Fruit fly (Drosophila melanogaster) whole organism, embryonic: ENCODE measurements around the gene Trf.
A peak's percentile ranks its signal among the peaks of the same experiment; 100 is the strongest.

ENCODE experiments used
- Awh ChIP-seq: fragments of 200-800 bp; sonication (Bioruptor generic); IDR thresholded peaks from 2 replicates; pipeline ENCODE4, ENCODE4 v1.3.6; 2022; ENCODE audit warnings: missing biosample characterization, missing genetic modification characterization
- B-H2 ChIP-seq: fragments of 200-800 bp; sonication (Bioruptor generic); optimal IDR thresholded peaks from 2 replicates; lab custom pipeline; 2018; ENCODE audit warnings: missing biosample characterization, mild to moderate bottlenecking, missing genetic modification characterization
- BEAF-32 ChIP-seq: fragments of 200-800 bp; sonication (Bioruptor generic); optimal IDR thresholded peaks from 3 replicates; lab custom pipeline; 2017; ENCODE audit warnings: missing biosample characterization, missing genetic modification characterization, mild to moderate bottlenecking, moderate library complexity, missing genetic modification reagents
- CG11085 ChIP-seq: fragments of 200-800 bp; sonication (Bioruptor generic); IDR thresholded peaks from 2 replicates; pipeline ENCODE4 v1.3.6; 2022; ENCODE audit warnings: missing biosample characterization, missing genetic modification characterization
- CG11247 ChIP-seq: fragments of 200-800 bp; sonication (Bioruptor generic); IDR thresholded peaks from 2 replicates; pipeline ENCODE4 v1.3.6; 2022; ENCODE audit warnings: missing biosample characterization, missing genetic modification characterization
- CG11456 ChIP-seq: fragments of 200-800 bp; sonication (Bioruptor generic); IDR thresholded peaks from 3 replicates; pipeline ENCODE4 v1.3.6; 2022; ENCODE audit warnings: missing biosample characterization, missing genetic modification characterization
- CG11695 ChIP-seq: fragments of 200-800 bp; sonication (Bioruptor generic); IDR thresholded peaks from 3 replicates; pipeline ENCODE4 v1.3.6; 2022; ENCODE audit warnings: missing biosample characterization, missing genetic modification characterization
- CG11696 ChIP-seq: fragments of 200-800 bp; sonication (Bioruptor generic); IDR thresholded peaks from 2 replicates; pipeline ENCODE4 v1.3.6; 2022; ENCODE audit warnings: missing biosample characterization, missing genetic modification characterization
- CG12071 ChIP-seq: fragments of 200-800 bp; sonication (Bioruptor generic); optimal IDR thresholded peaks from 3 replicates; lab custom pipeline; 2018; ENCODE audit warnings: missing biosample characterization, mild to moderate bottlenecking, missing genetic modification characterization
- CG12155 ChIP-seq: fragments of 200-800 bp; sonication (Bioruptor generic); optimal IDR thresholded peaks from 3 replicates; lab custom pipeline; 2016; ENCODE audit warnings: missing biosample characterization, missing genetic modification characterization
- CG12769 ChIP-seq: fragments of 200-800 bp; sonication (Bioruptor generic); optimal IDR thresholded peaks from 2 replicates; lab custom pipeline; 2019; ENCODE audit warnings: missing biosample characterization, mild to moderate bottlenecking, missing genetic modification characterization, moderate library complexity
- CG13123 ChIP-seq: fragments of 200-800 bp; sonication (Bioruptor generic); optimal IDR thresholded peaks from 2 replicates; lab custom pipeline; 2016; ENCODE audit warnings: missing biosample characterization, missing genetic modification characterization
- CG17829 ChIP-seq: fragments of 200-800 bp; optimal IDR thresholded peaks from 2 replicates; lab custom pipeline; 2019; ENCODE audit warnings: missing biosample characterization, mild to moderate bottlenecking, missing genetic modification characterization, moderate library complexity
- CG30020 ChIP-seq: fragments of 200-800 bp; optimal IDR thresholded peaks from 2 replicates; lab custom pipeline; 2019; ENCODE audit warnings: missing biosample characterization, mild to moderate bottlenecking, missing genetic modification characterization, moderate library complexity
- CG30431 ChIP-seq: fragments of 200-800 bp; sonication (Bioruptor generic); optimal IDR thresholded peaks from 2 replicates; lab custom pipeline; 2017; ENCODE audit warnings: missing biosample characterization, missing genetic modification characterization
- CG31441 ChIP-seq: fragments of 200-800 bp; sonication (Bioruptor generic); IDR thresholded peaks from 2 replicates; pipeline ENCODE4 v1.3.6; 2022; ENCODE audit warnings: missing biosample characterization, missing genetic modification characterization
- CG3995 ChIP-seq: fragments of 200-800 bp; sonication (Bioruptor generic); optimal IDR thresholded peaks from 3 replicates; lab custom pipeline; 2016; ENCODE audit warnings: missing biosample characterization, missing genetic modification characterization
- CG4424 ChIP-seq: fragments of 200-800 bp; sonication (Bioruptor generic); optimal IDR thresholded peaks from 3 replicates; lab custom pipeline; 2016; ENCODE audit warnings: missing biosample characterization, missing genetic modification characterization
- CG4707 ChIP-seq: fragments of 200-800 bp; sonication (Bioruptor generic); optimal IDR thresholded peaks from 2 replicates; lab custom pipeline; 2018; ENCODE audit warnings: missing biosample characterization, mild to moderate bottlenecking, missing genetic modification characterization, moderate library complexity
- CG4730 ChIP-seq: fragments of 200-800 bp; sonication (Bioruptor generic); IDR thresholded peaks from 2 replicates; pipeline ENCODE4 v1.3.6; 2022; ENCODE audit warnings: missing biosample characterization, missing genetic modification characterization
- CG6254 ChIP-seq: fragments of 200-800 bp; sonication (Bioruptor generic); optimal IDR thresholded peaks from 3 replicates; lab custom pipeline; 2017; ENCODE audit warnings: mild to moderate bottlenecking, missing biosample characterization, missing genetic modification reagents, missing genetic modification characterization
- CG7839 ChIP-seq: fragments of 200-800 bp; sonication (Bioruptor generic); optimal IDR thresholded peaks from 3 replicates; lab custom pipeline; 2018; ENCODE audit warnings: missing biosample characterization, mild to moderate bottlenecking, missing genetic modification characterization, moderate library complexity
- CG8359 ChIP-seq: fragments of 200-800 bp; sonication (Bioruptor generic); optimal IDR thresholded peaks from 2 replicates; lab custom pipeline; 2017; ENCODE audit warnings: missing biosample characterization, mild to moderate bottlenecking, missing genetic modification characterization, borderline replicate concordance
- CG9932 ChIP-seq: fragments of 200-800 bp; sonication (Bioruptor generic); IDR thresholded peaks from 2 replicates; pipeline ENCODE4 v1.3.6; 2022; ENCODE audit warnings: missing biosample characterization, missing genetic modification characterization
- CrebB ChIP-seq: fragments of 200-800 bp; sonication (Bioruptor generic); optimal IDR thresholded peaks from 3 replicates; lab custom pipeline; 2018; ENCODE audit warnings: missing biosample characterization, mild to moderate bottlenecking, missing genetic modification characterization
- Dbx ChIP-seq: fragments of 200-800 bp; sonication (Bioruptor generic); IDR thresholded peaks from 3 replicates; pipeline ENCODE4 v1.3.6; 2022; ENCODE audit warnings: missing biosample characterization, missing genetic modification characterization
- Drgx ChIP-seq: fragments of 200-800 bp; sonication (Bioruptor generic); IDR thresholded peaks from 2 replicates; pipeline ENCODE4 v1.3.6; 2022; ENCODE audit warnings: missing biosample characterization, missing genetic modification characterization
- Elba2 ChIP-seq: fragments of 200-800 bp; sonication (Bioruptor generic); optimal IDR thresholded peaks from 3 replicates; lab custom pipeline; 2016; ENCODE audit warnings: missing biosample characterization, missing genetic modification characterization
- Gug ChIP-seq: fragments of 200-800 bp; sonication (Bioruptor generic); IDR thresholded peaks from 4 replicates; pipeline ENCODE4 v1.3.6; 2022; ENCODE audit warnings: missing biosample characterization, missing genetic modification characterization
- HmgD ChIP-seq: fragments of 200-800 bp; sonication (Bioruptor generic); optimal IDR thresholded peaks from 3 replicates; lab custom pipeline; 2016; ENCODE audit warnings: missing biosample characterization, missing genetic modification characterization
- Mes4 ChIP-seq: fragments of 200-800 bp; sonication (Bioruptor generic); optimal IDR thresholded peaks from 2 replicates; lab custom pipeline; 2016; ENCODE audit warnings: missing biosample characterization, missing genetic modification characterization
- NFAT ChIP-seq: fragments of 200-800 bp; sonication (Bioruptor generic); IDR thresholded peaks from 2 replicates; pipeline ENCODE4 v1.3.6; 2022; ENCODE audit warnings: missing biosample characterization, missing genetic modification characterization
- Ptx1 ChIP-seq: fragments of 200-800 bp; sonication (Bioruptor generic); IDR thresholded peaks from 2 replicates; pipeline ENCODE4 v1.3.6; 2022; ENCODE audit warnings: missing biosample characterization, missing genetic modification characterization
- ac ChIP-seq: fragments of 200-800 bp; sonication (Bioruptor generic); optimal IDR thresholded peaks from 3 replicates; lab custom pipeline; 2017; ENCODE audit warnings: missing biosample characterization, mild to moderate bottlenecking, missing genetic modification characterization
- al ChIP-seq: fragments of 200-800 bp; sonication (Bioruptor generic); IDR thresholded peaks from 2 replicates; pipeline ENCODE4 v1.3.6; 2022; ENCODE audit warnings: missing biosample characterization, missing genetic modification characterization
- ap ChIP-seq: fragments of 200-800 bp; sonication (Bioruptor generic); IDR thresholded peaks from 2 replicates; pipeline ENCODE4 v1.3.6; 2022; ENCODE audit warnings: missing biosample characterization, missing genetic modification characterization
- ase ChIP-seq: fragments of 200-800 bp; sonication (Bioruptor generic); IDR thresholded peaks from 3 replicates; pipeline ENCODE4 v1.3.6; 2022; ENCODE audit warnings: missing biosample characterization, missing genetic modification characterization
- crc ChIP-seq: fragments of 200-800 bp; sonication (Bioruptor generic); optimal IDR thresholded peaks from 2 replicates; lab custom pipeline; 2016; ENCODE audit warnings: missing biosample characterization, missing genetic modification characterization
- cwo ChIP-seq: fragments of 200-800 bp; sonication (Bioruptor generic); optimal IDR thresholded peaks from 3 replicates; lab custom pipeline; 2017; ENCODE audit warnings: missing biosample characterization, missing genetic modification characterization, mild to moderate bottlenecking, moderate library complexity, missing genetic modification reagents
- fd96Cb ChIP-seq: fragments of 200-800 bp; sonication (Bioruptor generic); optimal IDR thresholded peaks from 2 replicates; lab custom pipeline; 2018; ENCODE audit warnings: missing biosample characterization, mild to moderate bottlenecking, missing genetic modification characterization, moderate library complexity
- ham ChIP-seq: fragments of 200-800 bp; sonication (Bioruptor generic); IDR thresholded peaks from 2 replicates; pipeline ENCODE4 v1.3.6; 2022; ENCODE audit warnings: missing biosample characterization, missing genetic modification characterization
- hbn ChIP-seq: fragments of 200-800 bp; sonication (Bioruptor generic); IDR thresholded peaks from 2 replicates; pipeline ENCODE4 v1.3.6; 2022; ENCODE audit warnings: missing biosample characterization, missing genetic modification characterization; ENCODE audit not compliant: partially characterized antibody
- org-1 ChIP-seq: fragments of 200-800 bp; sonication (Bioruptor generic); optimal IDR thresholded peaks from 2 replicates; lab custom pipeline; 2017; ENCODE audit warnings: missing biosample characterization, missing genetic modification characterization
- prd ChIP-seq, 3 experiments: fragments of >200 bp in 2 of 3; fragments of 200-800 bp in 1 of 3; sonication (Bioruptor generic) in 1 of 3; optimal IDR thresholded peaks in 2 of 3; IDR thresholded peaks in 1 of 3; 2 replicates in 2 of 3; 3 replicates in 1 of 3; pipeline versions ENCODE4 v1.3.6 to Lab custom; 2017 to 2022; ENCODE audit warnings: missing biosample characterization in 1 of 3, missing genetic modification characterization in 1 of 3
- sc ChIP-seq, 3 experiments: fragments of >200 bp in 2 of 3; fragments of 200-800 bp in 1 of 3; sonication (Bioruptor generic) in 1 of 3; optimal IDR thresholded peaks; 2 replicates in 2 of 3; 3 replicates in 1 of 3; lab custom pipeline; 2017; ENCODE audit warnings: mild to moderate bottlenecking in 1 of 3, missing biosample characterization in 1 of 3, missing genetic modification characterization in 1 of 3, missing genetic modification reagents in 1 of 3
- shn ChIP-seq: fragments of 200-800 bp; sonication (Bioruptor generic); optimal IDR thresholded peaks from 3 replicates; lab custom pipeline; 2016; ENCODE audit warnings: missing biosample characterization, missing genetic modification characterization
- tio ChIP-seq: fragments of 200-800 bp; sonication (Bioruptor generic); optimal IDR thresholded peaks from 2 replicates; lab custom pipeline; 2017; ENCODE audit warnings: missing biosample characterization, missing genetic modification characterization, inconsistent platforms
- zfh1 ChIP-seq: fragments of 200-800 bp; sonication (Bioruptor generic); IDR thresholded peaks from 3 replicates; pipeline ENCODE4 v1.3.6; 2022; ENCODE audit warnings: missing biosample characterization, missing genetic modification characterization

Gene Trf

dm6 chr2L:8071112-8071976 lies 1.4 kb upstream of the Trf start, which contains the start of gene poe (continued):
- TF ChIP-seq fd96Cb (tag; lab: Kevin White, UChicago) (peak; percentile 57), B-H2 (GFP tag; lab: Kevin White, UChicago) (no peak), CG17829 (tag; lab: Kevin White, UChicago) (peak; percentile 73), Ptx1 (GFP tag; lab: Robert Waterston, UW) (peak; percentile 74), Awh (GFP tag; lab: Robert Waterston, UW) (peak; percentile 56; the same call in 1 of the 2 replicates), ac (GFP tag; lab: Kevin White, UChicago) (no peak), HmgD (GFP tag; lab: Kevin White, UChicago) (peak; percentile 40), ase (GFP tag; lab: Robert Waterston, UW) (peak; percentile 63), CG12071 (GFP tag; lab: Kevin White, UChicago) (no peak), BEAF-32 (GFP tag; lab: Kevin White, UChicago) (peak; percentile 33), prd (optimal IDR thresholded peaks at IDR 0.05; lab: Kevin White, UChicago) (no peak), prd (GFP tag; IDR thresholded peaks at IDR 0.05; lab: Robert Waterston, UW) (peak; percentile 62), cwo (GFP tag; lab: Kevin White, UChicago) (peak; percentile 38), CG11695 (GFP tag; lab: Robert Waterston, UW) (peak; percentile 60; the same call in 2 of the 3 replicates), CG3995 (peak; percentile 9), Drgx (GFP tag; lab: Robert Waterston, UW) (peak; percentile 64), CG4707 (peak; percentile 29), CG30431 (GFP tag; lab: Kevin White, UChicago) (no peak), CG30020 (peak; percentile 31), CG12155 (GFP tag; lab: Kevin White, UChicago) (no peak), CG11696 (GFP tag; lab: Robert Waterston, UW) (0 out of 2 replicates have a peak, but pooled peaks have one; percentile 12), CG11247 (GFP tag; lab: Robert Waterston, UW) (0 out of 2 replicates have a peak, but pooled peaks have one; percentile 22), CrebB (tag; lab: Kevin White, UChicago) (peak; percentile 63), CG4424 (GFP tag; lab: Kevin White, UChicago) (peak; percentile 44)

dm6 chr2L:8080645-8081044 lies 8.0 kb downstream of the Trf start:
- TF ChIP-seq ap (GFP tag; lab: Robert Waterston, UW): no peak
- no peak for TF ChIP-seq Elba2
- TF ChIP-seq CG13123: no peak
- TF ChIP-seq org-1 (GFP tag; lab: Kevin White, UChicago): peak; percentile 37
- no peak for TF ChIP-seq CG11085 (GFP tag; lab: Robert Waterston, UW)
- no peak for TF ChIP-seq CG12769 (tag; lab: Kevin White, UChicago)
- no peak for TF ChIP-seq tio (GFP tag; lab: Kevin White, UChicago)
- TF ChIP-seq al (GFP tag; lab: Robert Waterston, UW): no peak
- TF ChIP-seq shn: no peak
- TF ChIP-seq sc (optimal IDR thresholded peaks at IDR 0.05; lab: Kevin White, UChicago): no peak
- TF ChIP-seq sc (GFP tag; optimal IDR thresholded peaks at IDR 0.05; lab: Kevin White, UChicago): peak; percentile 32
- no peak for TF ChIP-seq NFAT
- no peak for TF ChIP-seq crc (GFP tag; lab: Kevin White, UChicago)
- TF ChIP-seq zfh1 (GFP tag; lab: Robert Waterston, UW): no peak; the same call in 2 of the 3 replicates
- TF ChIP-seq Mes4 (GFP tag; lab: Kevin White, UChicago): peak; percentile 15
- no peak for TF ChIP-seq CG31441 (GFP tag; lab: Robert Waterston, UW)
- TF ChIP-seq CG9932 (GFP tag; lab: Robert Waterston, UW): no peak
- TF ChIP-seq Gug: no peak
- TF ChIP-seq hbn (GFP tag; lab: Robert Waterston, UW): no peak
- no peak for TF ChIP-seq CG11456 (GFP tag; lab: Robert Waterston, UW)
- TF ChIP-seq CG11247 (GFP tag; lab: Robert Waterston, UW): no peak
- no peak for TF ChIP-seq CG8359 (GFP tag; lab: Kevin White, UChicago)
- TF ChIP-seq Dbx: no peak
- no peak for TF ChIP-seq CG6254
- TF ChIP-seq CG7839 (tag; lab: Kevin White, UChicago): no peak
- no peak for TF ChIP-seq ham (GFP tag; lab: Robert Waterston, UW)
- TF ChIP-seq CG4730 (GFP tag; lab: Robert Waterston, UW): no peak
